Fruit fly (Drosophila melanogaster): Measurements from ENCODE around the gene CG11586.

DNA sequence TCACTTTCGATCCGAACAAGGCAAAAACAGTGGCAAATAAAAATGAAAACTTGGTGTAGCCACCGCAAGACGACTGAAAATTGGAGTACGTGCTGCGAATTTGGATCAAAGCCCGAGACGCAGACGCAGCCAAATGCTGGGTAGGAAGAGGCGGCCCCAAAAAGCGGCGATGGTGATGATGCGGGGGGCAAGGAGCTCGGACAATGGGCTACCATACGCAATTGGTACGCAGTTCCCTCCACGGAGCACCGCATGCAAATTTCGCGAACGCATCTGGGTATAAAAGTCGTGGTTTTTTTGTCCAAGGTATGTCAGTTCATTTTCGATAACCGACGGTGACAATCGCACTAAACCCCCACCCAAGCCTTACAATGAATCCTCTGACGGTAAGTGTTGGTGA is 47.2 kb downstream of the CG11586 start, which contains the start of gene Cpr64Ad:
- TF ChIP-seq CG8478 (optimal IDR thresholded peaks at IDR 0.05): no peak
- no peak for TF ChIP-seq CTCF (optimal IDR thresholded peaks at IDR 0.05)
